Worm (Caenorhabditis elegans) whole organism, mixed stage, embryonic: Measurements from ENCODE around the gene srh-71.

Source experiments
- M03D4.4 ChIP-seq: sonication (generic microtip); optimal IDR thresholded peaks from 2 replicates; lab custom pipeline; 2017; ENCODE audit warnings: mild to moderate bottlenecking, missing genetic modification characterization, missing compliant biosample characterization
- drap-1 ChIP-seq: fragments of 200-800 bp; sonication (Bioruptor generic); optimal IDR thresholded peaks from 3 replicates; lab custom pipeline; 2018; ENCODE audit warnings: mild to moderate bottlenecking, missing genetic modification characterization, missing compliant biosample characterization
- mep-1 ChIP-seq: fragments of 150-350 bp; optimal IDR thresholded peaks from 2 replicates; lab custom pipeline; 2017; ENCODE audit warnings: missing biosample characterization, missing genetic modification reagents, missing genetic modification characterization, inconsistent platforms
- nhr-237 ChIP-seq: fragments of 150-350 bp; optimal IDR thresholded peaks from 2 replicates; lab custom pipeline; 2014; ENCODE audit warnings: missing biosample characterization, missing genetic modification characterization
- nhr-28 ChIP-seq: fragments of 150-350 bp; optimal IDR thresholded peaks from 2 replicates; lab custom pipeline; 2014; ENCODE audit warnings: missing biosample characterization, missing genetic modification characterization
- nhr-76 ChIP-seq: sonication (generic microtip); optimal IDR thresholded peaks from 2 replicates; lab custom pipeline; 2017; ENCODE audit warnings: missing biosample characterization, missing genetic modification characterization
- pha-4 ChIP-seq: fragments of 150-350 bp; optimal IDR thresholded peaks from 2 replicates; lab custom pipeline; 2018; ENCODE audit warnings: missing biosample characterization, missing genetic modification reagents, missing genetic modification characterization

- TF ChIP-seq pha-4 (tag; lab: Kevin White, UChicago) (no peak), nhr-237 (no peak), mep-1 (tag; lab: Kevin White, UChicago) (no peak), nhr-28 (tag; lab: Kevin White, UChicago) (no peak), M03D4.4 (no peak), nhr-76 (no peak), drap-1 (GFP tag; lab: Kevin White, UChicago) (no peak)
Observed at ce11 chrII:3112313-3112712, 11.0 kb upstream of the srh-71 start, which contains the start of gene Y25C1A.2.
